Worm (Caenorhabditis elegans) whole organism, L4 larva: ENCODE measurements around the gene srab-13.

Experiments used
- R02D3.7 ChIP-seq: fragments of 150-350 bp; sonication (generic microtip); optimal IDR thresholded peaks from 3 replicates; lab custom pipeline; 2014; ENCODE audit warnings: missing biosample characterization, missing genetic modification characterization
- dpl-1 ChIP-seq: fragments of 150-350 bp; optimal IDR thresholded peaks from 2 replicates; lab custom pipeline; 2014; ENCODE audit warnings: missing biosample characterization, missing genetic modification reagents, missing genetic modification characterization
- mdt-29 ChIP-seq: fragments of 200-800 bp; sonication (Bioruptor generic); IDR thresholded peaks from 2 replicates; pipeline ENCODE4 v1.3.6; 2022; ENCODE audit warnings: missing genetic modification reagents, missing genetic modification characterization, missing compliant biosample characterization
- unc-62 ChIP-seq, 3 experiments: fragments of 150-350 bp in 1 of 3; sonication (generic microtip); optimal IDR thresholded peaks in 2 of 3; peaks in 1 of 3; 1 replicate in 1 of 3; 2 replicates in 2 of 3; lab custom pipeline; 2014 to 2017; ENCODE audit warnings: missing biosample characterization in 3 of 3, missing genetic modification characterization in 3 of 3, missing genetic modification reagents in 3 of 3, missing genotype in 1 of 3

ce11 chrV:2011777-2012176 lies 15.9 kb downstream of the srab-13 start, which contains the start of gene F59A7.7:
- TF ChIP-seq unc-62 (GFP tag; optimal IDR thresholded peaks at IDR 0.05 in 1 of 2; lab: Kevin White, UChicago) (no peak), unc-62 (tag; optimal IDR thresholded peaks at IDR 0.05; lab: Kevin White, UChicago) (no peak), dpl-1 (GFP tag; lab: Kevin White, UChicago) (no peak), mdt-29 (no peak), R02D3.7 (tag; lab: Kevin White, UChicago) (no peak)
